Worm (Caenorhabditis elegans) whole organism, mixed stage, embryonic: ENCODE results near the gene ttr-57.

Source experiments
- bed-3 ChIP-seq: fragments of 200-800 bp; sonication (Bioruptor generic); optimal IDR thresholded peaks from 3 replicates; lab custom pipeline; 2018; ENCODE audit warnings: mild to moderate bottlenecking, missing genetic modification characterization, moderate library complexity, missing compliant biosample characterization
- blmp-1 ChIP-seq: fragments of 150-350 bp; optimal IDR thresholded peaks from 2 replicates; lab custom pipeline; 2014; ENCODE audit warnings: missing biosample characterization, missing genetic modification characterization
- nhr-237 ChIP-seq: fragments of 150-350 bp; optimal IDR thresholded peaks from 2 replicates; lab custom pipeline; 2014; ENCODE audit warnings: missing biosample characterization, missing genetic modification characterization
- pha-4 ChIP-seq: fragments of 150-350 bp; optimal IDR thresholded peaks from 2 replicates; lab custom pipeline; 2018; ENCODE audit warnings: missing biosample characterization, missing genetic modification reagents, missing genetic modification characterization
- snpc-4 ChIP-seq: fragments of 150-350 bp; optimal IDR thresholded peaks from 2 replicates; lab custom pipeline; 2014; ENCODE audit warnings: missing biosample characterization, missing genetic modification characterization
- sptf-1 ChIP-seq: sonication (generic microtip); optimal IDR thresholded peaks from 2 replicates; lab custom pipeline; 2017; ENCODE audit warnings: mild to moderate bottlenecking, missing genetic modification characterization, moderate library complexity, missing compliant biosample characterization

ce11 chrV:20625260-20625659 lies 20.4 kb downstream of the ttr-57 start:
- TF ChIP-seq nhr-237 (tag; lab: Kevin White, UChicago) (no peak), snpc-4 (tag; lab: Kevin White, UChicago) (no peak), pha-4 (no peak), sptf-1 (no peak), blmp-1 (tag; lab: Kevin White, UChicago) (no peak), bed-3 (GFP tag; lab: Kevin White, UChicago) (no peak)
